Worm (Caenorhabditis elegans) whole organism, late embryonic: ENCODE data around the gene CD4.8.

ENCODE experiments used
- Y22D7AL.16 ChIP-seq: sonication (generic microtip); optimal IDR thresholded peaks from 2 replicates; lab custom pipeline; 2016; ENCODE audit warnings: missing genetic modification characterization, missing compliant biosample characterization
- ama-1 ChIP-seq: fragments of 150-350 bp; optimal IDR thresholded peaks from 2 replicates; lab custom pipeline; 2014
- ceh-14 ChIP-seq: sonication (generic microtip); optimal IDR thresholded peaks from 2 replicates; lab custom pipeline; 2016; ENCODE audit warnings: missing genotype, missing genetic modification characterization, missing compliant biosample characterization
- ceh-19 ChIP-seq: fragments of 200-800 bp; sonication (Bioruptor generic); optimal IDR thresholded peaks from 2 replicates; lab custom pipeline; 2018; ENCODE audit warnings: mild to moderate bottlenecking, missing genetic modification characterization, missing compliant biosample characterization
- ceh-2 ChIP-seq: sonication (generic microtip); optimal IDR thresholded peaks from 2 replicates; lab custom pipeline; 2016; ENCODE audit warnings: missing genotype, missing genetic modification characterization, missing compliant biosample characterization
- ceh-30 ChIP-seq: fragments of 150-350 bp; optimal IDR thresholded peaks from 2 replicates; lab custom pipeline; 2014; ENCODE audit warnings: missing biosample characterization, missing genetic modification characterization
- ceh-31 ChIP-seq: sonication (generic microtip); optimal IDR thresholded peaks from 2 replicates; lab custom pipeline; 2016; ENCODE audit warnings: missing genetic modification characterization, missing compliant biosample characterization
- ceh-34 ChIP-seq: sonication (generic microtip); optimal IDR thresholded peaks from 2 replicates; lab custom pipeline; 2016; ENCODE audit warnings: mild to moderate bottlenecking, missing genetic modification characterization, missing compliant biosample characterization
- ceh-45 ChIP-seq: fragments of 200-800 bp; sonication (Bioruptor generic); IDR thresholded peaks from 2 replicates; pipeline ENCODE4 v1.3.6; 2022; ENCODE audit warnings: missing genetic modification reagents, missing genetic modification characterization, missing compliant biosample characterization
- ceh-9 ChIP-seq: sonication (generic microtip); optimal IDR thresholded peaks from 2 replicates; lab custom pipeline; 2016; ENCODE audit warnings: mild to moderate bottlenecking, missing genetic modification characterization, inconsistent platforms, missing compliant biosample characterization
- che-1 ChIP-seq: sonication (generic microtip); optimal IDR thresholded peaks from 2 replicates; lab custom pipeline; 2016; ENCODE audit warnings: mild to moderate bottlenecking, missing genetic modification characterization, missing compliant biosample characterization
- dve-1 ChIP-seq: sonication (generic microtip); optimal IDR thresholded peaks from 2 replicates; lab custom pipeline; 2017; ENCODE audit warnings: antibody characterized with exemption, mild to moderate bottlenecking, missing genetic modification characterization, missing compliant biosample characterization
- elt-2 ChIP-seq: sonication (generic microtip); optimal IDR thresholded peaks from 2 replicates; lab custom pipeline; 2016; ENCODE audit warnings: missing genetic modification reagents, missing genetic modification characterization, missing compliant biosample characterization
- elt-4 ChIP-seq: sonication (generic microtip); optimal IDR thresholded peaks from 2 replicates; lab custom pipeline; 2016; ENCODE audit warnings: missing genetic modification characterization, missing compliant biosample characterization
- ets-4 ChIP-seq: sonication (generic microtip); optimal IDR thresholded peaks from 2 replicates; lab custom pipeline; 2016; ENCODE audit warnings: missing genetic modification characterization, missing compliant biosample characterization
- fax-1 ChIP-seq: sonication (generic microtip); optimal IDR thresholded peaks from 2 replicates; lab custom pipeline; 2016; ENCODE audit warnings: missing genotype, missing genetic modification characterization, missing compliant biosample characterization
- fkh-10 ChIP-seq: fragments of 150-350 bp; optimal IDR thresholded peaks from 2 replicates; lab custom pipeline; 2014; ENCODE audit warnings: missing biosample characterization, missing genetic modification reagents, missing genetic modification characterization
- hlh-13 ChIP-seq: fragments of 200-800 bp; sonication (Bioruptor generic); optimal IDR thresholded peaks from 2 replicates; lab custom pipeline; 2018; ENCODE audit warnings: mild to moderate bottlenecking, missing genetic modification characterization, missing compliant biosample characterization
- hlh-15 ChIP-seq: sonication (generic microtip); optimal IDR thresholded peaks from 2 replicates; lab custom pipeline; 2016; ENCODE audit warnings: missing genetic modification characterization, missing compliant biosample characterization
- hlh-30 ChIP-seq: sonication (generic microtip); optimal IDR thresholded peaks from 2 replicates; lab custom pipeline; 2017; ENCODE audit warnings: antibody characterized with exemption, missing genetic modification characterization, missing compliant biosample characterization; ENCODE audit not compliant: insufficient read depth
- lin-11 ChIP-seq: fragments of 200-800 bp; sonication (Bioruptor generic); optimal IDR thresholded peaks from 2 replicates; lab custom pipeline; 2018; ENCODE audit warnings: mild to moderate bottlenecking, missing genetic modification characterization, missing compliant biosample characterization
- nfya-1 ChIP-seq: sonication (generic microtip); optimal IDR thresholded peaks from 2 replicates; lab custom pipeline; 2017; ENCODE audit warnings: missing genetic modification characterization, mild to moderate bottlenecking, missing compliant biosample characterization, antibody characterized with exemption, moderate library complexity
- nhr-11 ChIP-seq: fragments of 150-350 bp; optimal IDR thresholded peaks from 2 replicates; lab custom pipeline; 2014; ENCODE audit warnings: missing biosample characterization, missing genetic modification characterization
- odd-2 ChIP-seq: sonication (generic microtip); optimal IDR thresholded peaks from 2 replicates; lab custom pipeline; 2017; ENCODE audit warnings: antibody characterized with exemption, mild to moderate bottlenecking, missing genetic modification characterization, missing compliant biosample characterization
- pat-9 ChIP-seq: fragments of 200-800 bp; sonication (Bioruptor generic); optimal IDR thresholded peaks from 2 replicates; lab custom pipeline; 2018; ENCODE audit warnings: mild to moderate bottlenecking, missing genetic modification characterization, moderate library complexity, missing compliant biosample characterization
- pqm-1 ChIP-seq: sonication (generic microtip); optimal IDR thresholded peaks from 2 replicates; lab custom pipeline; 2016; ENCODE audit warnings: missing genetic modification characterization, missing compliant biosample characterization
- pros-1 ChIP-seq: fragments of 150-350 bp; optimal IDR thresholded peaks from 2 replicates; lab custom pipeline; 2014; ENCODE audit warnings: missing biosample characterization, missing genetic modification reagents, missing genetic modification characterization
- ref-2 ChIP-seq: sonication (generic microtip); optimal IDR thresholded peaks from 2 replicates; lab custom pipeline; 2016; ENCODE audit warnings: missing genetic modification characterization, missing compliant biosample characterization
- rnt-1 ChIP-seq: sonication (generic microtip); optimal IDR thresholded peaks from 2 replicates; lab custom pipeline; 2016; ENCODE audit warnings: missing genetic modification characterization, missing compliant biosample characterization
- sdc-2 ChIP-seq: sonication (generic microtip); optimal IDR thresholded peaks from 2 replicates; lab custom pipeline; 2016; ENCODE audit warnings: missing genotype, missing genetic modification characterization, missing compliant biosample characterization
- tbx-2 ChIP-seq: sonication (generic microtip); optimal IDR thresholded peaks from 2 replicates; lab custom pipeline; 2016; ENCODE audit warnings: missing genetic modification characterization, missing compliant biosample characterization
- tbx-7 ChIP-seq: sonication (generic microtip); optimal IDR thresholded peaks from 2 replicates; lab custom pipeline; 2016; ENCODE audit warnings: missing genotype, missing genetic modification characterization, missing compliant biosample characterization
- unc-55 ChIP-seq: sonication (generic microtip); optimal IDR thresholded peaks from 2 replicates; lab custom pipeline; 2017; ENCODE audit warnings: missing biosample characterization, missing genetic modification reagents, missing genetic modification characterization
- zip-5 ChIP-seq: sonication (generic microtip); optimal IDR thresholded peaks from 2 replicates; lab custom pipeline; 2016; ENCODE audit warnings: missing genetic modification characterization, missing compliant biosample characterization
- ztf-16 ChIP-seq: sonication (generic microtip); optimal IDR thresholded peaks from 2 replicates; lab custom pipeline; 2017; ENCODE audit warnings: missing genetic modification characterization, missing compliant biosample characterization

The CD4.8 gene

ce11 chrV:5613109-5613508, 11.9 kb upstream of the CD4.8 start, which contains the start of gene lrpc-1:
Gene lrpc-1 (minus strand): TSS chrV:5613209.
- TF ChIP-seq hlh-13 (GFP tag; lab: Kevin White, UChicago) (no peak), ceh-2 (tag; lab: Kevin White, UChicago) (no peak), sdc-2 (tag; lab: Kevin White, UChicago) (no peak), zip-5 (tag; lab: Kevin White, UChicago) (no peak), lin-11 (no peak), ceh-19 (GFP tag; lab: Kevin White, UChicago) (no peak), elt-2 (no peak), dve-1 (tag; lab: Kevin White, UChicago) (no peak), rnt-1 (tag; lab: Kevin White, UChicago) (no peak), ets-4 (tag; lab: Kevin White, UChicago) (no peak), ceh-30 (no peak), fax-1 (no peak), ztf-16 (tag; lab: Kevin White, UChicago) (no peak)

ce11 chrV:5610186-5610585, 9.0 kb upstream of the CD4.8 start:
- no peak for TF ChIP-seq ceh-34 (tag; lab: Kevin White, UChicago)
- no peak for TF ChIP-seq fkh-10 (GFP tag; lab: Kevin White, UChicago)
- TF ChIP-seq nhr-11, result no peak
- TF ChIP-seq unc-55 (GFP tag; lab: Kevin White, UChicago), result no peak
- no peak for TF ChIP-seq ets-4 (tag; lab: Kevin White, UChicago)
- no peak for TF ChIP-seq che-1 (tag; lab: Kevin White, UChicago)
- no peak for TF ChIP-seq elt-4 (tag; lab: Kevin White, UChicago)
- no peak for TF ChIP-seq Y22D7AL.16 (tag; lab: Kevin White, UChicago)
- TF ChIP-seq zip-5 (tag; lab: Kevin White, UChicago), result no peak
- TF ChIP-seq elt-2, result no peak
- TF ChIP-seq odd-2, result no peak
- no peak for TF ChIP-seq dve-1 (tag; lab: Kevin White, UChicago)
- no peak for TF ChIP-seq tbx-7 (tag; lab: Kevin White, UChicago)
- TF ChIP-seq, all 69 proteins: peak for 0

ce11 chrV:5606255-5606654, 5.1 kb upstream of the CD4.8 start, which contains the start of gene CD4.1:
Gene CD4.1 (plus strand): TSS chrV:5606555.
- TF ChIP-seq tbx-7 (tag; lab: Kevin White, UChicago) (no peak), zip-5 (tag; lab: Kevin White, UChicago) (no peak), ceh-14 (tag; lab: Kevin White, UChicago) (no peak), ref-2 (no peak)

- no peak for TF ChIP-seq tbx-2 (tag; lab: Kevin White, UChicago)
- no peak for TF ChIP-seq nfya-1
- TF ChIP-seq ceh-9, result no peak
- no peak for TF ChIP-seq unc-55 (GFP tag; lab: Kevin White, UChicago)
- no peak for TF ChIP-seq pros-1
- TF ChIP-seq ama-1, result no peak
- TF ChIP-seq ceh-45 (GFP tag; lab: Robert Waterston, UW), result no peak
- TF ChIP-seq pqm-1 (tag; lab: Kevin White, UChicago), result no peak
- no peak for TF ChIP-seq pat-9 (tag; lab: Kevin White, UChicago)
- TF ChIP-seq ceh-31 (tag; lab: Kevin White, UChicago), result no peak
- no peak for TF ChIP-seq hlh-15 (tag; lab: Kevin White, UChicago)
- TF ChIP-seq hlh-30 (tag; lab: Kevin White, UChicago), result no peak
- TF ChIP-seq sdc-2 (tag; lab: Kevin White, UChicago), result no peak
- no peak for TF ChIP-seq rnt-1 (tag; lab: Kevin White, UChicago)
- TF ChIP-seq elt-2, result no peak
Measured at ce11 chrV:5596391-5597030, 4.7 kb downstream of the CD4.8 start, which contains the start of gene zhit-1. Gene zhit-1 (minus strand): TSS chrV:5596551.
